Fruit fly (Drosophila melanogaster) whole organism, embryonic: ENCODE data around the gene CG31677.

Experiments used
- BEAF-32 ChIP-seq: fragments of 200-800 bp; sonication (Bioruptor generic); optimal IDR thresholded peaks from 3 replicates; lab custom pipeline; 2017; ENCODE audit warnings: missing biosample characterization, missing genetic modification characterization, mild to moderate bottlenecking, moderate library complexity, missing genetic modification reagents
- C15 ChIP-seq: fragments of 200-800 bp; sonication (Bioruptor generic); IDR thresholded peaks from 3 replicates; pipeline ENCODE4 v1.3.6; 2022; ENCODE audit warnings: missing biosample characterization, missing genetic modification characterization
- CG10431 ChIP-seq: fragments of 200-800 bp; sonication (Bioruptor generic); optimal IDR thresholded peaks from 3 replicates; lab custom pipeline; 2018; ENCODE audit warnings: missing biosample characterization, mild to moderate bottlenecking, missing genetic modification characterization
- CG10462 ChIP-seq: fragments of 200-800 bp; sonication (Bioruptor generic); optimal IDR thresholded peaks from 2 replicates; lab custom pipeline; 2016; ENCODE audit warnings: missing biosample characterization, missing genetic modification characterization
- CG10565 ChIP-seq: fragments of 200-800 bp; sonication (Bioruptor generic); optimal IDR thresholded peaks from 3 replicates; lab custom pipeline; 2016; ENCODE audit warnings: missing biosample characterization, mild to moderate bottlenecking, missing genetic modification characterization
- CG10959 ChIP-seq: fragments of 200-800 bp; sonication (Bioruptor generic); IDR thresholded peaks from 2 replicates; pipeline ENCODE4 v1.3.6; 2022; ENCODE audit warnings: missing biosample characterization, missing genetic modification characterization
- CG11504 ChIP-seq: fragments of 200-800 bp; sonication (Bioruptor generic); optimal IDR thresholded peaks from 3 replicates; lab custom pipeline; 2019; ENCODE audit warnings: missing biosample characterization, mild to moderate bottlenecking, missing genetic modification characterization, moderate library complexity
- CG13624 ChIP-seq: fragments of 200-800 bp; sonication (Bioruptor generic); optimal IDR thresholded peaks from 2 replicates; lab custom pipeline; 2016; ENCODE audit warnings: missing biosample characterization, missing genetic modification characterization
- CG31441 ChIP-seq: fragments of 200-800 bp; sonication (Bioruptor generic); IDR thresholded peaks from 2 replicates; pipeline ENCODE4 v1.3.6; 2022; ENCODE audit warnings: missing biosample characterization, missing genetic modification characterization
- CG34376 ChIP-seq: fragments of 200-800 bp; sonication (Bioruptor generic); optimal IDR thresholded peaks from 2 replicates; lab custom pipeline; 2018; ENCODE audit warnings: missing biosample characterization, mild to moderate bottlenecking, missing genetic modification characterization
- CG4328 ChIP-seq: fragments of 200-800 bp; sonication (Bioruptor generic); optimal IDR thresholded peaks from 3 replicates; lab custom pipeline; 2017; ENCODE audit warnings: missing biosample characterization, missing genetic modification reagents, missing genetic modification characterization
- CG6813 ChIP-seq: fragments of 200-800 bp; sonication (Bioruptor generic); optimal IDR thresholded peaks from 2 replicates; lab custom pipeline; 2017; ENCODE audit warnings: missing biosample characterization, missing genetic modification characterization, mild to moderate bottlenecking, moderate library complexity, missing genetic modification reagents
- CG7556 ChIP-seq: fragments of 200-800 bp; sonication (Bioruptor generic); optimal IDR thresholded peaks from 2 replicates; lab custom pipeline; 2017; ENCODE audit warnings: missing biosample characterization, mild to moderate bottlenecking, missing genetic modification characterization
- CG7745 ChIP-seq: fragments of 200-800 bp; sonication (Bioruptor generic); optimal IDR thresholded peaks from 2 replicates; lab custom pipeline; 2018; ENCODE audit warnings: missing biosample characterization, mild to moderate bottlenecking, missing genetic modification characterization, moderate library complexity
- Dad ChIP-seq: fragments of 200-800 bp; sonication (Bioruptor generic); optimal IDR thresholded peaks from 3 replicates; lab custom pipeline; 2016; ENCODE audit warnings: missing biosample characterization, missing genetic modification characterization
- Dfd ChIP-seq, 2 experiments: fragments of >200 bp; optimal IDR thresholded peaks; 2 replicates each; lab custom pipeline; 2017; ENCODE audit warnings: missing biosample characterization in 2 of 2, missing genetic modification characterization in 2 of 2
- Elba2 ChIP-seq: fragments of 200-800 bp; sonication (Bioruptor generic); optimal IDR thresholded peaks from 3 replicates; lab custom pipeline; 2016; ENCODE audit warnings: missing biosample characterization, missing genetic modification characterization
- Gug ChIP-seq: fragments of 200-800 bp; sonication (Bioruptor generic); IDR thresholded peaks from 4 replicates; pipeline ENCODE4 v1.3.6; 2022; ENCODE audit warnings: missing biosample characterization, missing genetic modification characterization
- HLHmδ ChIP-seq: fragments of 200-800 bp; sonication (Bioruptor generic); optimal IDR thresholded peaks from 2 replicates; lab custom pipeline; 2018; ENCODE audit warnings: missing biosample characterization, mild to moderate bottlenecking, missing genetic modification characterization, moderate library complexity
- Hey ChIP-seq: fragments of 200-800 bp; sonication (Bioruptor generic); optimal IDR thresholded peaks from 3 replicates; lab custom pipeline; 2018; ENCODE audit warnings: missing biosample characterization, mild to moderate bottlenecking, missing genetic modification characterization
- Jarid2 ChIP-seq: fragments of 200-800 bp; sonication (Bioruptor generic); optimal IDR thresholded peaks from 3 replicates; lab custom pipeline; 2017; ENCODE audit warnings: mild to moderate bottlenecking, missing biosample characterization, missing genetic modification reagents, missing genetic modification characterization
- Lhr ChIP-seq: fragments of 200-800 bp; sonication (Bioruptor generic); optimal IDR thresholded peaks from 3 replicates; lab custom pipeline; 2017; ENCODE audit warnings: mild to moderate bottlenecking, missing biosample characterization, missing genetic modification reagents, missing genetic modification characterization
- Max ChIP-seq: fragments of 200-800 bp; sonication (Bioruptor generic); optimal IDR thresholded peaks from 2 replicates; lab custom pipeline; 2016; ENCODE audit warnings: missing biosample characterization, mild to moderate bottlenecking, missing genetic modification characterization
- Neu2 ChIP-seq: fragments of 200-800 bp; sonication (Bioruptor generic); optimal IDR thresholded peaks from 3 replicates; lab custom pipeline; 2016; ENCODE audit warnings: missing biosample characterization, missing genetic modification characterization, borderline replicate concordance
- Pdp1 ChIP-seq, 2 experiments: fragments of 200-800 bp; sonication (Bioruptor generic); optimal IDR thresholded peaks; 3 replicates each; lab custom pipeline; 2016; ENCODE audit warnings: missing biosample characterization in 2 of 2, missing genetic modification characterization in 2 of 2, mild to moderate bottlenecking in 1 of 2, moderate library complexity in 1 of 2
- Poxn ChIP-seq: fragments of 200-800 bp; sonication (Bioruptor generic); IDR thresholded peaks from 2 replicates; pipeline ENCODE4 v1.3.6; 2022; ENCODE audit warnings: missing biosample characterization, missing genetic modification characterization
- Usf ChIP-seq: fragments of 200-800 bp; sonication (Bioruptor generic); optimal IDR thresholded peaks from 2 replicates; lab custom pipeline; 2017; ENCODE audit warnings: missing genotype, missing biosample characterization, missing genetic modification characterization
- ara ChIP-seq: fragments of 200-800 bp; sonication (Bioruptor generic); IDR thresholded peaks from 2 replicates; pipeline ENCODE4 v1.3.6; 2022; ENCODE audit warnings: missing biosample characterization, missing genetic modification characterization
- chinmo ChIP-seq: fragments of 200-800 bp; sonication (Bioruptor generic); IDR thresholded peaks from 4 replicates; pipeline ENCODE4 v1.3.6; 2022; ENCODE audit warnings: missing biosample characterization, missing genetic modification characterization; ENCODE audit not compliant: partially characterized antibody
- croc ChIP-seq: fragments of 200-800 bp; sonication (Bioruptor generic); conservative IDR thresholded peaks from 3 replicates; pipeline ENCODE4 v1.3.6; 2022; ENCODE audit warnings: missing biosample characterization, missing genetic modification characterization
- crol ChIP-seq: fragments of 200-800 bp; sonication (Bioruptor generic); IDR thresholded peaks from 2 replicates; pipeline ENCODE4 v1.3.6; 2022; ENCODE audit warnings: missing biosample characterization, missing genetic modification characterization
- dan ChIP-seq: fragments of 200-800 bp; sonication (Bioruptor generic); IDR thresholded peaks from 2 replicates; pipeline ENCODE4 v1.3.6; 2022; ENCODE audit warnings: missing biosample characterization, missing genetic modification characterization
- dm ChIP-seq: fragments of 200-800 bp; sonication (Bioruptor generic); optimal IDR thresholded peaks from 3 replicates; lab custom pipeline; 2016; ENCODE audit warnings: missing biosample characterization, missing genetic modification characterization
- dmrt11E ChIP-seq: fragments of 200-800 bp; sonication (Bioruptor generic); optimal IDR thresholded peaks from 3 replicates; lab custom pipeline; 2018; ENCODE audit warnings: missing biosample characterization, mild to moderate bottlenecking, missing genetic modification characterization, moderate library complexity
- dmrt99B ChIP-seq: fragments of 200-800 bp; sonication (Bioruptor generic); optimal IDR thresholded peaks from 2 replicates; lab custom pipeline; 2018; ENCODE audit warnings: missing biosample characterization, mild to moderate bottlenecking, missing genetic modification characterization, moderate library complexity
- fd102C ChIP-seq: fragments of 200-800 bp; sonication (Bioruptor generic); optimal IDR thresholded peaks from 2 replicates; lab custom pipeline; 2018; ENCODE audit warnings: missing biosample characterization, mild to moderate bottlenecking, missing genetic modification characterization, moderate library complexity
- her ChIP-seq: fragments of 200-800 bp; sonication (Bioruptor generic); optimal IDR thresholded peaks from 2 replicates; lab custom pipeline; 2016; ENCODE audit warnings: missing biosample characterization, missing genetic modification characterization
- kay ChIP-seq: fragments of 200-800 bp; sonication (Bioruptor generic); optimal IDR thresholded peaks from 2 replicates; lab custom pipeline; 2016; ENCODE audit warnings: missing biosample characterization, missing genetic modification characterization
- kni ChIP-seq: fragments of 200-800 bp; sonication (Bioruptor generic); optimal IDR thresholded peaks from 3 replicates; lab custom pipeline; 2017; ENCODE audit warnings: mild to moderate bottlenecking, missing biosample characterization, missing genetic modification reagents, missing genetic modification characterization
- lov ChIP-seq, 2 experiments: fragments of 200-800 bp in 1 of 2; fragments of >200 bp in 1 of 2; sonication (Bioruptor generic) in 1 of 2; IDR thresholded peaks in 1 of 2; optimal IDR thresholded peaks in 1 of 2; 2 replicates in 1 of 2; 3 replicates in 1 of 2; pipeline versions ENCODE4 v1.3.6 to Lab custom; 2017 to 2022; ENCODE audit warnings: missing biosample characterization in 1 of 2, missing genetic modification characterization in 1 of 2
- nom ChIP-seq: fragments of 200-800 bp; sonication (Bioruptor generic); optimal IDR thresholded peaks from 2 replicates; lab custom pipeline; 2017; ENCODE audit warnings: missing biosample characterization, missing genetic modification characterization, mild to moderate bottlenecking, moderate library complexity, missing genetic modification reagents
- pho ChIP-seq: fragments of 200-800 bp; sonication (Bioruptor generic); optimal IDR thresholded peaks from 2 replicates; lab custom pipeline; 2016; ENCODE audit warnings: missing biosample characterization, missing genetic modification characterization
- shn ChIP-seq: fragments of 200-800 bp; sonication (Bioruptor generic); optimal IDR thresholded peaks from 3 replicates; lab custom pipeline; 2016; ENCODE audit warnings: missing biosample characterization, missing genetic modification characterization
- stwl ChIP-seq: fragments of 200-800 bp; sonication (Bioruptor generic); optimal IDR thresholded peaks from 3 replicates; lab custom pipeline; 2018; ENCODE audit warnings: missing biosample characterization, mild to moderate bottlenecking, missing genetic modification characterization, moderate library complexity
- tgo ChIP-seq: fragments of 200-800 bp; sonication (Bioruptor generic); IDR thresholded peaks from 3 replicates; pipeline ENCODE4 v1.3.6; 2022; ENCODE audit warnings: missing biosample characterization, missing genetic modification characterization
- vvl ChIP-seq: fragments of 200-800 bp; sonication (Bioruptor generic); IDR thresholded peaks from 2 replicates; pipeline ENCODE4 v1.3.6; 2022; ENCODE audit warnings: missing biosample characterization, missing genetic modification characterization
- wek ChIP-seq: fragments of 200-800 bp; sonication (Bioruptor generic); optimal IDR thresholded peaks from 3 replicates; lab custom pipeline; 2018; ENCODE audit warnings: missing biosample characterization, mild to moderate bottlenecking, missing genetic modification characterization, moderate library complexity
- zen2 ChIP-seq: fragments of 200-800 bp; sonication (Bioruptor generic); IDR thresholded peaks from 3 replicates; pipeline ENCODE4 v1.3.6; 2022; ENCODE audit warnings: missing biosample characterization, missing genetic modification characterization; ENCODE audit not compliant: partially characterized antibody

CG31677 gene

dm6 chr2L:20647240-20647908 is 43.4 kb upstream of the CG31677 start (continued):
- TF ChIP-seq Jarid2 (GFP tag; lab: Kevin White, UChicago): no peak
- no peak for TF ChIP-seq croc (GFP tag; lab: Robert Waterston, UW)
- TF ChIP-seq HLHmδ: no peak
- TF ChIP-seq Pdp1 (GFP tag; optimal IDR thresholded peaks at IDR 0.05; lab: Kevin White, UChicago): peak in 1 of 2 experiments; percentile 90
- TF ChIP-seq CG13624: peak; percentile 7
- TF ChIP-seq CG6813 (GFP tag; lab: Kevin White, UChicago): no peak
- no peak for TF ChIP-seq kni (GFP tag; lab: Kevin White, UChicago)
- no peak for TF ChIP-seq vvl (GFP tag; lab: Robert Waterston, UW)
- no peak for TF ChIP-seq ara (GFP tag; lab: Robert Waterston, UW)
- no peak for TF ChIP-seq nom
- TF ChIP-seq Lhr (GFP tag; lab: Kevin White, UChicago): peak; percentile 30
- peak; percentile 36 for TF ChIP-seq BEAF-32
- peak; percentile 96 for TF ChIP-seq dm (GFP tag; lab: Kevin White, UChicago)
- peak; percentile 6 for TF ChIP-seq Dad (GFP tag; lab: Kevin White, UChicago)
- no peak for TF ChIP-seq wek
- TF ChIP-seq stwl (tag; lab: Kevin White, UChicago): peak; percentile 58
- TF ChIP-seq Gug (GFP tag; lab: Robert Waterston, UW): no peak
- no peak for TF ChIP-seq Usf (GFP tag; lab: Kevin White, UChicago)
- TF ChIP-seq her: peak; percentile 5
- TF ChIP-seq CG10462 (GFP tag; lab: Kevin White, UChicago): no peak
- peak; percentile 8 for TF ChIP-seq CG10431 (GFP tag; lab: Kevin White, UChicago)
- TF ChIP-seq zen2: no peak
- peak; percentile 11 for TF ChIP-seq pho (GFP tag; lab: Kevin White, UChicago)

DNA sequence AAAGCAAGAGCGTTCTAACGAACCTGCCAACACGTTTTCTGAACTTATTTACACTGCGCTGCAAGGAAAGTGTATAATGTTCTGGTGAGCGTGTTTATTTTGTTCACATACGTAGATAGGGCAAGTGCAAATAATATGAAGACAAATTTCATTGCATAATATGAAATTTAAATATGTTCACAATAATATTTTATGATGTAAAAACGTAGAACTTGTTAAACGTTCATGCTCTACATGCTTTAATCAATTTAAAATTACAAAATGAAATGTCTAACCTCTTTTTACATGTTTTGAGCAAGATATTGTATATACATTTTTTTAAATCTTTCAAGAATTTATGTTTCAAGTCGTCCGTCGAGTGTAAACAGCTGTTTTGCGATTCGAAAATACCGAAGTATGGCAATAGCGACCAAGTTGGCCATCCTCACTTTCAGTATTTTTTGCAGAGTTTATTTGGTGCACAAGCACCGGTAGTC is 41.4 kb upstream of the CG31677 start, which contains the start of the genes phr6-4 and CG2608:
TSS of gene phr6-4 (minus strand) at position 398 of the 476 bp plus-strand sequence.
TSS of gene CG2608 (plus strand) at position 429 of the 476 bp plus-strand sequence.
- no peak for TF ChIP-seq Dfd (GFP tag; optimal IDR thresholded peaks at IDR 0.05; lab: Kevin White, UChicago)
- peak; percentile 63 for TF ChIP-seq CG10959
- no peak for TF ChIP-seq CG7745 (tag; lab: Kevin White, UChicago)
- peak; percentile 84 for TF ChIP-seq kay (GFP tag; lab: Kevin White, UChicago)
- peak; percentile 93 for TF ChIP-seq dmrt99B (tag; lab: Kevin White, UChicago)
- no peak for TF ChIP-seq lov (optimal IDR thresholded peaks at IDR 0.05; lab: Kevin White, UChicago)
- TF ChIP-seq lov (GFP tag; IDR thresholded peaks at IDR 0.05; lab: Robert Waterston, UW): 0 out of 3 replicates have a peak, but pooled peaks have one; percentile 69
- TF ChIP-seq shn: peak; percentile 82
- TF ChIP-seq dmrt11E (tag; lab: Kevin White, UChicago): peak; percentile 94
- no peak for TF ChIP-seq chinmo
- peak; percentile 94 for TF ChIP-seq Max (GFP tag; lab: Kevin White, UChicago)
- peak; percentile 78 for TF ChIP-seq CG4328 (GFP tag; lab: Kevin White, UChicago)
- TF ChIP-seq CG10565 (GFP tag; lab: Kevin White, UChicago): peak; percentile 68
- TF ChIP-seq Neu2: no peak
- peak; percentile 77 for TF ChIP-seq Dad (GFP tag; lab: Kevin White, UChicago)
- peak; percentile 90 for TF ChIP-seq CG34376 (GFP tag; lab: Kevin White, UChicago)
- peak; percentile 94 for TF ChIP-seq CG31441 (GFP tag; lab: Robert Waterston, UW)
- no peak for TF ChIP-seq Hey (tag; lab: Kevin White, UChicago)
- TF ChIP-seq Elba2: no peak
- no peak for TF ChIP-seq fd102C (GFP tag; lab: Kevin White, UChicago)
- TF ChIP-seq CG11504 (tag; lab: Kevin White, UChicago): peak; percentile 92
- peak; percentile 73; the same call in 2 of the 3 replicates for TF ChIP-seq tgo
- 0 out of 2 replicates have a peak, but pooled peaks have one; percentile 13 for TF ChIP-seq crol (GFP tag; lab: Robert Waterston, UW)
- peak; percentile 95 for TF ChIP-seq CG7556 (GFP tag; lab: Kevin White, UChicago)
- peak; percentile 65; the same call in 1 of the 2 replicates for TF ChIP-seq Poxn (GFP tag; lab: Robert Waterston, UW)
- peak; percentile 69; the same call in 1 of the 3 replicates for TF ChIP-seq C15 (GFP tag; lab: Robert Waterston, UW)
- peak; percentile 26; the same call in 1 of the 2 replicates for TF ChIP-seq dan
